Fruit fly (Drosophila melanogaster) whole organism, prepupa: ENCODE measurements around the gene Or67b.

ENCODE experiments used
- Blimp-1 ChIP-seq: fragments of 200-800 bp; sonication (Bioruptor generic); optimal IDR thresholded peaks from 3 replicates; lab custom pipeline; 2017; ENCODE audit warnings: missing biosample characterization, missing genetic modification characterization, mild to moderate bottlenecking, moderate library complexity, missing genetic modification reagents
- CG10631 ChIP-seq: fragments of 200-800 bp; sonication (Bioruptor generic); optimal IDR thresholded peaks from 2 replicates; lab custom pipeline; 2016; ENCODE audit warnings: missing biosample characterization, missing genetic modification characterization
- CG10669 ChIP-seq: fragments of 200-800 bp; sonication (Bioruptor generic); optimal IDR thresholded peaks from 3 replicates; lab custom pipeline; 2018; ENCODE audit warnings: missing biosample characterization, mild to moderate bottlenecking, missing genetic modification characterization, moderate library complexity
- CG11294 ChIP-seq: fragments of 200-800 bp; sonication (Bioruptor generic); IDR thresholded peaks from 2 replicates; pipeline ENCODE4 v1.3.6; 2022; ENCODE audit warnings: missing biosample characterization, missing genetic modification characterization
- CG11902 ChIP-seq: fragments of 200-800 bp; sonication (Bioruptor generic); optimal IDR thresholded peaks from 3 replicates; lab custom pipeline; 2016; ENCODE audit warnings: missing biosample characterization, missing genetic modification characterization
- CG15336 ChIP-seq: fragments of 200-800 bp; sonication (Bioruptor generic); IDR thresholded peaks from 2 replicates; pipeline ENCODE4 v1.3.6; 2022; ENCODE audit warnings: missing biosample characterization, missing genetic modification characterization
- CG1621 ChIP-seq: fragments of 200-800 bp; sonication (Bioruptor generic); optimal IDR thresholded peaks from 3 replicates; lab custom pipeline; 2018; ENCODE audit warnings: missing biosample characterization, mild to moderate bottlenecking, missing genetic modification characterization
- CG16779 ChIP-seq: fragments of 200-800 bp; sonication (Bioruptor generic); optimal IDR thresholded peaks from 3 replicates; lab custom pipeline; 2017; ENCODE audit warnings: missing biosample characterization, mild to moderate bottlenecking, missing genetic modification characterization
- CG3032 ChIP-seq: fragments of 200-800 bp; optimal IDR thresholded peaks from 2 replicates; lab custom pipeline; 2019; ENCODE audit warnings: missing biosample characterization, mild to moderate bottlenecking, missing genetic modification characterization, moderate library complexity
- CG31627 ChIP-seq: fragments of 200-800 bp; sonication (Bioruptor generic); optimal IDR thresholded peaks from 3 replicates; lab custom pipeline; 2016; ENCODE audit warnings: missing biosample characterization, missing genetic modification characterization
- CG32006 ChIP-seq: fragments of 200-800 bp; sonication (Bioruptor generic); optimal IDR thresholded peaks from 3 replicates; lab custom pipeline; 2017; ENCODE audit warnings: missing biosample characterization, mild to moderate bottlenecking, missing genetic modification characterization
- CG34406 ChIP-seq: fragments of 200-800 bp; sonication (Bioruptor generic); optimal IDR thresholded peaks from 3 replicates; lab custom pipeline; 2016; ENCODE audit warnings: missing biosample characterization, missing genetic modification characterization
- CG3919 ChIP-seq: fragments of 200-800 bp; sonication (Bioruptor generic); optimal IDR thresholded peaks from 3 replicates; lab custom pipeline; 2016; ENCODE audit warnings: missing biosample characterization, missing genetic modification characterization
- CG4318 ChIP-seq: fragments of 200-800 bp; sonication (Bioruptor generic); optimal IDR thresholded peaks from 3 replicates; lab custom pipeline; 2017; ENCODE audit warnings: missing biosample characterization, mild to moderate bottlenecking, missing genetic modification characterization
- CG6163 ChIP-seq: fragments of 200-800 bp; sonication (Bioruptor generic); IDR thresholded peaks from 3 replicates; pipeline ENCODE4 v1.3.6; 2022; ENCODE audit warnings: missing biosample characterization, missing genetic modification characterization
- CG6276 ChIP-seq: fragments of 200-800 bp; sonication (Bioruptor generic); optimal IDR thresholded peaks from 2 replicates; lab custom pipeline; 2017; ENCODE audit warnings: missing biosample characterization, mild to moderate bottlenecking, missing genetic modification characterization
- CG6792 ChIP-seq: fragments of 200-800 bp; sonication (Bioruptor generic); optimal IDR thresholded peaks from 3 replicates; lab custom pipeline; 2016; ENCODE audit warnings: missing biosample characterization, missing genetic modification characterization
- CG6808 ChIP-seq: fragments of 200-800 bp; sonication (Bioruptor generic); optimal IDR thresholded peaks from 3 replicates; lab custom pipeline; 2017; ENCODE audit warnings: missing biosample characterization, missing genetic modification characterization, mild to moderate bottlenecking, moderate library complexity, missing genetic modification reagents
- CG6854 ChIP-seq: fragments of 200-800 bp; sonication (Bioruptor generic); optimal IDR thresholded peaks from 2 replicates; lab custom pipeline; 2017; ENCODE audit warnings: missing biosample characterization, mild to moderate bottlenecking, missing genetic modification characterization
- CG7368 ChIP-seq: fragments of 200-800 bp; sonication (Bioruptor generic); optimal IDR thresholded peaks from 3 replicates; lab custom pipeline; 2016; ENCODE audit warnings: missing biosample characterization, missing genetic modification characterization
- CG8319 ChIP-seq: fragments of 200-800 bp; sonication (Bioruptor generic); optimal IDR thresholded peaks from 3 replicates; lab custom pipeline; 2016; ENCODE audit warnings: missing biosample characterization, missing genetic modification characterization
- CG8632 ChIP-seq: fragments of 200-800 bp; sonication (Bioruptor generic); optimal IDR thresholded peaks from 3 replicates; lab custom pipeline; 2016; ENCODE audit warnings: missing biosample characterization, missing genetic modification characterization
- Eip78C ChIP-seq: fragments of 200-800 bp; sonication (Bioruptor generic); peaks from one replicate; lab custom pipeline; 2016; ENCODE audit warnings: missing biosample characterization, missing genetic modification characterization
- Eip93F ChIP-seq: fragments of 200-800 bp; sonication (Bioruptor generic); optimal IDR thresholded peaks from 2 replicates; lab custom pipeline; 2016; ENCODE audit warnings: missing biosample characterization, mild to moderate bottlenecking, missing genetic modification characterization
- Ets21C ChIP-seq: fragments of 200-800 bp; sonication (Bioruptor generic); optimal IDR thresholded peaks from 3 replicates; lab custom pipeline; 2016; ENCODE audit warnings: missing biosample characterization, missing genetic modification characterization
- Gug ChIP-seq: fragments of 200-800 bp; sonication (Bioruptor generic); IDR thresholded peaks from 2 replicates; pipeline ENCODE4 v1.3.6; 2022; ENCODE audit warnings: missing biosample characterization, missing genetic modification characterization
- Hr38 ChIP-seq: sonication (Bioruptor generic); optimal IDR thresholded peaks from 2 replicates; lab custom pipeline; 2016; ENCODE audit warnings: missing biosample characterization, missing genetic modification characterization
- Hr39 ChIP-seq: fragments of 200-800 bp; sonication (Bioruptor generic); optimal IDR thresholded peaks from 2 replicates; lab custom pipeline; 2016; ENCODE audit warnings: missing biosample characterization, missing genetic modification characterization
- Hr4 ChIP-seq: fragments of 200-800 bp; sonication (Bioruptor generic); optimal IDR thresholded peaks from 3 replicates; lab custom pipeline; 2016; ENCODE audit warnings: missing biosample characterization, missing genetic modification characterization
- Lpt ChIP-seq: fragments of 200-800 bp; sonication (Bioruptor generic); optimal IDR thresholded peaks from 3 replicates; lab custom pipeline; 2016; ENCODE audit warnings: missing biosample characterization, missing genetic modification characterization
- OdsH ChIP-seq: fragments of 200-800 bp; sonication (Bioruptor generic); optimal IDR thresholded peaks from 3 replicates; lab custom pipeline; 2016; ENCODE audit warnings: missing biosample characterization, missing genetic modification characterization
- Smox ChIP-seq: fragments of 200-800 bp; sonication (Bioruptor generic); optimal IDR thresholded peaks from 3 replicates; lab custom pipeline; 2016; ENCODE audit warnings: missing biosample characterization, missing genetic modification characterization
- Sox14 ChIP-seq: fragments of 200-800 bp; sonication (Bioruptor generic); optimal IDR thresholded peaks from 3 replicates; lab custom pipeline; 2016; ENCODE audit warnings: missing biosample characterization, missing genetic modification characterization
- Sox15 ChIP-seq: fragments of 200-800 bp; sonication (Bioruptor generic); optimal IDR thresholded peaks from 3 replicates; lab custom pipeline; 2016; ENCODE audit warnings: missing biosample characterization, missing genetic modification characterization
- achi ChIP-seq: fragments of 200-800 bp; sonication (Bioruptor generic); optimal IDR thresholded peaks from 3 replicates; lab custom pipeline; 2016; ENCODE audit warnings: missing biosample characterization, missing genetic modification characterization
- cyc ChIP-seq: fragments of 200-800 bp; sonication (Bioruptor generic); optimal IDR thresholded peaks from 3 replicates; lab custom pipeline; 2016; ENCODE audit warnings: missing biosample characterization, missing genetic modification characterization
- dac ChIP-seq: fragments of 200-800 bp; sonication (Bioruptor generic); optimal IDR thresholded peaks from 2 replicates; lab custom pipeline; 2017; ENCODE audit warnings: missing biosample characterization, mild to moderate bottlenecking, missing genetic modification characterization
- dsx ChIP-seq: fragments of 200-800 bp; optimal IDR thresholded peaks from 3 replicates; lab custom pipeline; 2019; ENCODE audit warnings: missing biosample characterization, mild to moderate bottlenecking, missing genetic modification characterization, moderate library complexity; ENCODE audit not compliant: poor library complexity, severe bottlenecking
- esn ChIP-seq: fragments of 200-800 bp; sonication (Bioruptor generic); optimal IDR thresholded peaks from 2 replicates; lab custom pipeline; 2016; ENCODE audit warnings: missing biosample characterization, mild to moderate bottlenecking, missing genetic modification characterization, moderate library complexity
- fd85E ChIP-seq: fragments of 200-800 bp; sonication (Bioruptor generic); optimal IDR thresholded peaks from 3 replicates; lab custom pipeline; 2016; ENCODE audit warnings: missing biosample characterization, missing genetic modification characterization
- fkh ChIP-seq: fragments of 200-800 bp; sonication (Bioruptor generic); optimal IDR thresholded peaks from 3 replicates; lab custom pipeline; 2017; ENCODE audit warnings: missing biosample characterization, mild to moderate bottlenecking, missing genetic modification characterization, moderate library complexity
- lz ChIP-seq: fragments of 200-800 bp; sonication (Bioruptor generic); optimal IDR thresholded peaks from 3 replicates; lab custom pipeline; 2016; ENCODE audit warnings: missing biosample characterization, missing genetic modification characterization
- net ChIP-seq: fragments of 200-800 bp; sonication (Bioruptor generic); optimal IDR thresholded peaks from 3 replicates; lab custom pipeline; 2016; ENCODE audit warnings: missing biosample characterization, missing genetic modification characterization
- pdm3 ChIP-seq: fragments of 200-800 bp; sonication (Bioruptor generic); optimal IDR thresholded peaks from 3 replicates; lab custom pipeline; 2016; ENCODE audit warnings: missing biosample characterization, missing genetic modification characterization
- salr ChIP-seq, 2 experiments: fragments of 200-800 bp; sonication (Bioruptor generic); optimal IDR thresholded peaks; 3 replicates each; lab custom pipeline; 2016 to 2018; ENCODE audit warnings: missing biosample characterization in 2 of 2, missing genetic modification characterization in 2 of 2, mild to moderate bottlenecking in 1 of 2
- spab ChIP-seq: fragments of 200-800 bp; sonication (Bioruptor generic); optimal IDR thresholded peaks from 2 replicates; lab custom pipeline; 2017; ENCODE audit warnings: missing biosample characterization, mild to moderate bottlenecking, missing genetic modification characterization, missing genetic modification reagents
- topi ChIP-seq: fragments of 200-800 bp; sonication (Bioruptor generic); optimal IDR thresholded peaks from 3 replicates; lab custom pipeline; 2016; ENCODE audit warnings: missing biosample characterization, missing genetic modification characterization
- vri ChIP-seq: fragments of 200-800 bp; sonication (Bioruptor generic); optimal IDR thresholded peaks from 3 replicates; lab custom pipeline; 2016; ENCODE audit warnings: missing biosample characterization, mild to moderate bottlenecking, missing genetic modification characterization

Gene Or67b

dm6 chr3L:9629093-9629492, at the start of gene Or67b:
TSS of gene Or67b (minus strand) at chr3L:9629193.
- TF ChIP-seq net (GFP tag; lab: Kevin White, UChicago) (no peak), CG1621 (tag; lab: Kevin White, UChicago) (no peak), Hr4 (no peak), CG7368 (no peak), CG8319 (GFP tag; lab: Kevin White, UChicago) (no peak), Lpt (GFP tag; lab: Kevin White, UChicago) (no peak), dac (no peak), CG11902 (GFP tag; lab: Kevin White, UChicago) (no peak), topi (GFP tag; lab: Kevin White, UChicago) (no peak), Eip78C (GFP tag; lab: Kevin White, UChicago) (no peak), cyc (GFP tag; lab: Kevin White, UChicago) (no peak), fd85E (no peak), CG6163 (no peak), Sox14 (GFP tag; lab: Kevin White, UChicago) (no peak), pdm3 (GFP tag; lab: Kevin White, UChicago) (no peak), CG8632 (GFP tag; lab: Kevin White, UChicago) (no peak), Ets21C (GFP tag; lab: Kevin White, UChicago) (no peak), Sox15 (GFP tag; lab: Kevin White, UChicago) (no peak)

- TF ChIP-seq dac: no peak
- peak; percentile 41 for TF ChIP-seq CG15336 (GFP tag; lab: Robert Waterston, UW)
- no peak for TF ChIP-seq CG6276 (GFP tag; lab: Kevin White, UChicago)
- TF ChIP-seq net (GFP tag; lab: Kevin White, UChicago): peak; percentile 60
- peak; percentile 90 for TF ChIP-seq Sox14 (GFP tag; lab: Kevin White, UChicago)
- no peak for TF ChIP-seq CG16779 (tag; lab: Kevin White, UChicago)
- peak; percentile 25 for TF ChIP-seq dsx (GFP tag; lab: Kevin White, UChicago)
- no peak for TF ChIP-seq CG7368
- TF ChIP-seq CG3919 (GFP tag; lab: Kevin White, UChicago): peak; percentile 1
- TF ChIP-seq CG6854 (GFP tag; lab: Kevin White, UChicago): no peak
- no peak for TF ChIP-seq OdsH
- TF ChIP-seq achi: peak; percentile 4
- no peak for TF ChIP-seq CG11294 (GFP tag; lab: Robert Waterston, UW)
- peak; percentile 36 for TF ChIP-seq Hr39 (GFP tag; lab: Kevin White, UChicago)
- TF ChIP-seq esn (GFP tag; lab: Kevin White, UChicago): peak; percentile 52
- TF ChIP-seq Gug (GFP tag; lab: Robert Waterston, UW): no peak
- TF ChIP-seq Hr4: peak; percentile 47
- TF ChIP-seq CG6163: no peak
- no peak for TF ChIP-seq Eip93F
- peak; percentile 22 for TF ChIP-seq CG8632 (GFP tag; lab: Kevin White, UChicago)
- TF ChIP-seq Ets21C (GFP tag; lab: Kevin White, UChicago): no peak
- no peak for TF ChIP-seq CG10669 (GFP tag; lab: Kevin White, UChicago)
- peak; percentile 28 for TF ChIP-seq CG6792 (GFP tag; lab: Kevin White, UChicago)
- TF ChIP-seq CG1621 (tag; lab: Kevin White, UChicago): no peak
- TF ChIP-seq vri (GFP tag; lab: Kevin White, UChicago): peak; percentile 59
- no peak for TF ChIP-seq pdm3 (GFP tag; lab: Kevin White, UChicago)
- TF ChIP-seq CG32006 (GFP tag; lab: Kevin White, UChicago): no peak
- no peak for TF ChIP-seq cyc (GFP tag; lab: Kevin White, UChicago)
- TF ChIP-seq Lpt (GFP tag; lab: Kevin White, UChicago): no peak
- TF ChIP-seq CG6808: no peak
- no peak for TF ChIP-seq Smox (GFP tag; lab: Kevin White, UChicago)
- peak; percentile 41 for TF ChIP-seq lz (GFP tag; lab: Kevin White, UChicago)
- no peak for TF ChIP-seq Hr38
- TF ChIP-seq CG31627 (GFP tag; lab: Kevin White, UChicago): peak; percentile 21
- peak; percentile 32 for TF ChIP-seq CG4318 (GFP tag; lab: Kevin White, UChicago)
- TF ChIP-seq CG10631 (GFP tag; lab: Kevin White, UChicago): peak; percentile 10
- TF ChIP-seq CG3032 (tag; lab: Kevin White, UChicago): no peak
- TF ChIP-seq spab (GFP tag; lab: Kevin White, UChicago): peak; percentile 19
- no peak for TF ChIP-seq Sox15 (GFP tag; lab: Kevin White, UChicago)
- TF ChIP-seq Blimp-1 (GFP tag; lab: Kevin White, UChicago): no peak
- peak in 1 of 2 experiments; percentile 21 for TF ChIP-seq salr (GFP tag; optimal IDR thresholded peaks at IDR 0.05; lab: Kevin White, UChicago)
- TF ChIP-seq CG34406 (GFP tag; lab: Kevin White, UChicago): peak; percentile 20
- TF ChIP-seq fkh (GFP tag; lab: Kevin White, UChicago): peak; percentile 66
These were observed 49.1 kb upstream of the Or67b start for dm6 chr3L:9678007-9678497.
